Fruit fly (Drosophila melanogaster) whole organism, wandering third instar larva: Measurements from ENCODE around the gene Glyat.

ENCODE experiments used
- Abd-B ChIP-seq: fragments of >200 bp; optimal IDR thresholded peaks from 2 replicates; lab custom pipeline; 2017; ENCODE audit warnings: missing biosample characterization, missing genetic modification characterization
- CG9705 ChIP-seq: fragments of 200-800 bp; sonication (Bioruptor generic); optimal IDR thresholded peaks from 2 replicates; lab custom pipeline; 2018; ENCODE audit warnings: missing biosample characterization, mild to moderate bottlenecking, missing genetic modification characterization
- Myc ChIP-seq: fragments of >200 bp; optimal IDR thresholded peaks from 2 replicates; lab custom pipeline; 2017
- N ChIP-seq: fragments of >200 bp; optimal IDR thresholded peaks from 2 replicates; lab custom pipeline; 2018; ENCODE audit warnings: missing biosample characterization, missing external identifiers, missing genetic modification characterization
- dmrt93B ChIP-seq: fragments of 200-800 bp; sonication (Bioruptor generic); optimal IDR thresholded peaks from 2 replicates; lab custom pipeline; 2018; ENCODE audit warnings: missing biosample characterization, mild to moderate bottlenecking, missing genetic modification characterization
- fru ChIP-seq: fragments of 200-800 bp; sonication (Bioruptor generic); optimal IDR thresholded peaks from 3 replicates; lab custom pipeline; 2016; ENCODE audit warnings: missing biosample characterization, mild to moderate bottlenecking, missing genetic modification characterization
- h ChIP-seq: fragments of 200-800 bp; sonication (Bioruptor generic); optimal IDR thresholded peaks from 3 replicates; lab custom pipeline; 2016; ENCODE audit warnings: missing biosample characterization, mild to moderate bottlenecking, missing genetic modification characterization
- pan ChIP-seq: fragments of >200 bp; optimal IDR thresholded peaks from 2 replicates; lab custom pipeline; 2017
- psq ChIP-seq: fragments of 200-800 bp; sonication (Bioruptor generic); optimal IDR thresholded peaks from 3 replicates; lab custom pipeline; 2017; ENCODE audit warnings: missing biosample characterization, mild to moderate bottlenecking, missing genetic modification characterization, moderate library complexity
- tai ChIP-seq: sonication (Bioruptor generic); optimal IDR thresholded peaks from 2 replicates; lab custom pipeline; 2016; ENCODE audit warnings: missing biosample characterization, missing genetic modification characterization

- no peak for TF ChIP-seq psq (GFP tag; lab: Kevin White, UChicago)
- no peak for TF ChIP-seq CG9705 (GFP tag; lab: Kevin White, UChicago)
- no peak for TF ChIP-seq pan (lab: Kevin White, UChicago)
- no peak for TF ChIP-seq Myc (lab: Kevin White, UChicago)
- TF ChIP-seq tai (GFP tag; lab: Kevin White, UChicago), result no peak
- no peak for TF ChIP-seq fru (GFP tag; lab: Kevin White, UChicago)
- TF ChIP-seq h (GFP tag; lab: Kevin White, UChicago), result no peak
- TF ChIP-seq Abd-B (GFP tag; lab: Kevin White, UChicago), result no peak
- no peak for TF ChIP-seq N (GFP tag; lab: Kevin White, UChicago)
- TF ChIP-seq dmrt93B (GFP tag; lab: Kevin White, UChicago), result no peak
Measured at dm6 chr2L:7969329-7969728, 41.1 kb downstream of the Glyat start.
